Worm (Caenorhabditis elegans) whole organism, midembryonic: ENCODE results near the gene ZK353.2.

ENCODE experiments used
- T22C8.4 ChIP-seq: fragments of 200-800 bp; sonication (Bioruptor generic); IDR thresholded peaks from 2 replicates; pipeline ENCODE4 v1.3.6; 2022; ENCODE audit warnings: missing genetic modification characterization, missing compliant biosample characterization
- cog-1 ChIP-seq: sonication (generic microtip); optimal IDR thresholded peaks from 2 replicates; lab custom pipeline; 2016; ENCODE audit warnings: missing genetic modification characterization, missing compliant biosample characterization
- flt-1 ChIP-seq: fragments of 200-800 bp; sonication (Bioruptor generic); IDR thresholded peaks from 2 replicates; pipeline ENCODE4 v1.3.6; 2022; ENCODE audit warnings: missing genetic modification characterization, missing compliant biosample characterization
- klf-2 ChIP-seq: fragments of 200-800 bp; sonication (Bioruptor generic); conservative IDR thresholded peaks from 2 replicates; pipeline ENCODE4 v1.3.6; 2022; ENCODE audit warnings: missing genetic modification reagents, missing genetic modification characterization, missing compliant biosample characterization
- med-1 ChIP-seq: sonication (generic microtip); optimal IDR thresholded peaks from 2 replicates; lab custom pipeline; 2017; ENCODE audit warnings: missing genetic modification characterization, mild to moderate bottlenecking, missing compliant biosample characterization, antibody characterized with exemption, missing genetic modification reagents; ENCODE audit not compliant: insufficient read depth
- ref-1 ChIP-seq: fragments of 200-800 bp; sonication (Bioruptor generic); conservative IDR thresholded peaks from 2 replicates; pipeline ENCODE4 v1.3.6; 2022; ENCODE audit warnings: missing genetic modification reagents, missing genetic modification characterization, missing compliant biosample characterization
- tab-1 ChIP-seq: fragments of 200-800 bp; sonication (Bioruptor generic); IDR thresholded peaks from 2 replicates; pipeline ENCODE4 v1.3.6; 2022; ENCODE audit warnings: missing genetic modification characterization, missing compliant biosample characterization
- ztf-23 ChIP-seq: fragments of 200-800 bp; sonication (Bioruptor generic); IDR thresholded peaks from 2 replicates; pipeline ENCODE4 v1.3.6; 2022; ENCODE audit warnings: missing genetic modification reagents, missing genetic modification characterization, missing compliant biosample characterization
- ztf-29 ChIP-seq: fragments of 200-800 bp; sonication (Bioruptor generic); IDR thresholded peaks from 2 replicates; pipeline ENCODE4 v1.3.6; 2022; ENCODE audit warnings: missing genetic modification reagents, missing genetic modification characterization, missing compliant biosample characterization

ce11 chrIII:8400478-8400877, 2.0 kb downstream of the ZK353.2 start:
- no peak for TF ChIP-seq flt-1 (GFP tag; lab: Robert Waterston, UW)
- TF ChIP-seq ref-1: no peak
- TF ChIP-seq klf-2 (GFP tag; lab: Robert Waterston, UW): no peak
- TF ChIP-seq tab-1 (GFP tag; lab: Robert Waterston, UW): no peak
- no peak for TF ChIP-seq med-1
- TF ChIP-seq T22C8.4: no peak
- TF ChIP-seq cog-1: no peak
- TF ChIP-seq ztf-29 (GFP tag; lab: Robert Waterston, UW): no peak
- no peak for TF ChIP-seq ztf-23 (GFP tag; lab: Robert Waterston, UW)
